Fruit fly (Drosophila melanogaster) whole organism, pupa: ENCODE results near the gene Mkp3.

ENCODE experiments used
- CG12605 ChIP-seq: fragments of 200-800 bp; sonication (Bioruptor generic); IDR thresholded peaks from 2 replicates; pipeline ENCODE4 v1.3.6; 2022; ENCODE audit warnings: missing biosample characterization, missing genetic modification characterization
- CG13204 ChIP-seq: fragments of 200-800 bp; sonication (Bioruptor generic); optimal IDR thresholded peaks from 2 replicates; lab custom pipeline; 2018; ENCODE audit warnings: missing biosample characterization, mild to moderate bottlenecking, missing genetic modification characterization, moderate library complexity
- CG15710 ChIP-seq: fragments of 200-800 bp; sonication (Bioruptor generic); optimal IDR thresholded peaks from 2 replicates; lab custom pipeline; 2018; ENCODE audit warnings: missing biosample characterization, mild to moderate bottlenecking, missing genetic modification characterization, moderate library complexity
- CG9948 ChIP-seq: fragments of 200-800 bp; sonication (Bioruptor generic); optimal IDR thresholded peaks from 2 replicates; lab custom pipeline; 2018; ENCODE audit warnings: missing biosample characterization, mild to moderate bottlenecking, missing genetic modification characterization, moderate library complexity
- D1 ChIP-seq: fragments of 200-800 bp; sonication (Bioruptor generic); optimal IDR thresholded peaks from 2 replicates; lab custom pipeline; 2018; ENCODE audit warnings: missing biosample characterization, mild to moderate bottlenecking, missing genetic modification characterization, moderate library complexity
- EcR ChIP-seq: fragments of 200-800 bp; sonication (Bioruptor generic); optimal IDR thresholded peaks from 3 replicates; lab custom pipeline; 2019; ENCODE audit warnings: missing biosample characterization, missing genetic modification characterization, mild to moderate bottlenecking, moderate library complexity, missing genetic modification reagents
- Pif1A ChIP-seq: fragments of 200-800 bp; sonication (Bioruptor generic); optimal IDR thresholded peaks from 3 replicates; lab custom pipeline; 2016; ENCODE audit warnings: missing biosample characterization, missing genetic modification characterization
- Pif1B ChIP-seq: fragments of 200-800 bp; sonication (Bioruptor generic); optimal IDR thresholded peaks from 3 replicates; lab custom pipeline; 2016; ENCODE audit warnings: missing biosample characterization, missing genetic modification characterization
- Snoo ChIP-seq: fragments of 200-800 bp; sonication (Bioruptor generic); optimal IDR thresholded peaks from 3 replicates; lab custom pipeline; 2017; ENCODE audit warnings: missing biosample characterization, mild to moderate bottlenecking, missing genetic modification characterization, inconsistent platforms
- fd96Ca ChIP-seq: fragments of 200-800 bp; sonication (Bioruptor generic); IDR thresholded peaks from 3 replicates; pipeline ENCODE4 v1.3.6; 2022; ENCODE audit warnings: missing biosample characterization, missing genetic modification characterization
- gl ChIP-seq: fragments of 200-800 bp; sonication (Bioruptor generic); optimal IDR thresholded peaks from 2 replicates; lab custom pipeline; 2018; ENCODE audit warnings: missing biosample characterization, mild to moderate bottlenecking, missing genetic modification characterization
- rn ChIP-seq: fragments of 200-800 bp; sonication (Bioruptor generic); IDR thresholded peaks from 2 replicates; pipeline ENCODE4 v1.3.6; 2022; ENCODE audit warnings: missing biosample characterization, missing genetic modification characterization

DNA sequence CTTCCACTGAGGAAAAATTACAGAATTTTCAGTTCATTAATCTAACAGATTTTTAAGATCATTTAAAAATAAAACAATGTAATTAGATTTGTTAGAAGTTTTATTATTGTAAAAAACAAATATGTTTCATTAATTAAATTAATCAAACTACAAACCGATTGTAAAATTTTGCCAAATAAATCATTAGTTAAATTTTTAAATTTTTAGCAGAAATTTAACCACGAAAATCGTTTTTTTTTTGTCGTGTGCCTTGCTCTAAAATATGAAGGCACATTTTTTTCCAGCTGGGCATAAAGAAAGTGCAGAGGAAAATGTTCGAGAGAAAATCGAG, 12.4 kb downstream of the Mkp3 start:
- no peak for TF ChIP-seq CG9948
- TF ChIP-seq CG13204 (GFP tag; lab: Kevin White, UChicago): no peak
- TF ChIP-seq EcR (GFP tag; lab: Kevin White, UChicago): no peak
- TF ChIP-seq Pif1A (GFP tag; lab: Kevin White, UChicago): no peak
- no peak for TF ChIP-seq rn
- no peak for TF ChIP-seq Snoo (tag; lab: Kevin White, UChicago)
- no peak for TF ChIP-seq Pif1B (GFP tag; lab: Kevin White, UChicago)
- no peak for TF ChIP-seq CG12605 (GFP tag; lab: Robert Waterston, UW)
- no peak for TF ChIP-seq fd96Ca (GFP tag; lab: Robert Waterston, UW)
- TF ChIP-seq gl: no peak
- no peak for TF ChIP-seq CG15710
- TF ChIP-seq D1: no peak
